Worm (Caenorhabditis elegans): ENCODE measurements around the gene ubc-15.

The ubc-15 gene

ce11 chrII:2948614-2949013 is 35.2 kb upstream of the ubc-15 start:
- TF ChIP-seq isw-1 (GFP tag; IDR thresholded peaks at IDR 0.05): no peak
- TF ChIP-seq efl-3 (GFP tag; optimal IDR thresholded peaks at IDR 0.05): no peak
- no peak for TF ChIP-seq efl-1 (optimal IDR thresholded peaks at IDR 0.05)
- TF ChIP-seq efl-1 (GFP tag; optimal IDR thresholded peaks at IDR 0.05 in 1 of 2): no peak
- no peak for TF ChIP-seq rnt-1 (tag; optimal IDR thresholded peaks at IDR 0.05)
- TF ChIP-seq nhr-76 (tag; optimal IDR thresholded peaks at IDR 0.05): no peak
- no peak for TF ChIP-seq unc-62 (GFP tag; optimal IDR thresholded peaks at IDR 0.05)
- TF ChIP-seq lsy-2 (tag; optimal IDR thresholded peaks at IDR 0.05): no peak
- no peak for TF ChIP-seq nhr-12 (tag; optimal IDR thresholded peaks at IDR 0.05)
- no peak for TF ChIP-seq nhr-11 (tag; optimal IDR thresholded peaks at IDR 0.05)
- no peak for TF ChIP-seq hpl-2 (GFP tag; optimal IDR thresholded peaks at IDR 0.05)
- TF ChIP-seq ztf-11 (tag; optimal IDR thresholded peaks at IDR 0.05): no peak
- TF ChIP-seq snu-23 (GFP tag; optimal IDR thresholded peaks at IDR 0.05): no peak
- no peak for TF ChIP-seq mab-9 (GFP tag; IDR thresholded peaks at IDR 0.05)
- TF ChIP-seq C16A3.4 (tag; optimal IDR thresholded peaks at IDR 0.05): no peak
- no peak for TF ChIP-seq ets-5 (GFP tag; IDR thresholded peaks at IDR 0.05)
- no peak for TF ChIP-seq fkh-8 (tag; optimal IDR thresholded peaks at IDR 0.05)
- TF ChIP-seq nhr-84 (tag; optimal IDR thresholded peaks at IDR 0.05): no peak

ce11 chrII:2946438-2946837 is 33.0 kb upstream of the ubc-15 start, which contains the start of gene srw-79:
TSS of gene srw-79 (plus strand) at chrII:2946738.
- TF ChIP-seq ceh-88 (GFP tag; IDR thresholded peaks at IDR 0.05) (no peak), lin-15B (tag; optimal IDR thresholded peaks at IDR 0.05) (no peak), egl-13 (tag; optimal IDR thresholded peaks at IDR 0.05) (no peak), rnt-1 (tag; optimal IDR thresholded peaks at IDR 0.05) (no peak), dpl-1 (GFP tag; optimal IDR thresholded peaks at IDR 0.05) (no peak), tbx-2 (tag; optimal IDR thresholded peaks at IDR 0.05) (no peak), hlh-17 (GFP tag; optimal IDR thresholded peaks at IDR 0.05; ENCODE audit: borderline replicate concordance) (no peak), lin-13 (GFP tag; optimal IDR thresholded peaks at IDR 0.05) (no peak), C04F5.9 (tag; optimal IDR thresholded peaks at IDR 0.05) (no peak), ceh-8 (GFP tag; optimal IDR thresholded peaks at IDR 0.05) (no peak), lin-35 (GFP tag; optimal IDR thresholded peaks at IDR 0.05) (no peak), efl-3 (GFP tag; optimal IDR thresholded peaks at IDR 0.05) (no peak), lin-39 (tag; optimal IDR thresholded peaks at IDR 0.05) (no peak), nhr-28 (tag; optimal IDR thresholded peaks at IDR 0.05) (no peak), blmp-1 (tag; optimal IDR thresholded peaks at IDR 0.05) (no peak), mef-2 (tag; optimal IDR thresholded peaks at IDR 0.05) (no peak)

ce11 chrII:2943966-2944365 is 30.6 kb upstream of the ubc-15 start, which contains the start of the genes irld-50 and irld-49:
TSS of gene irld-50 (minus strand) at chrII:2944066.
TSS of gene irld-49 (plus strand) at chrII:2944176.
- no peak for TF ChIP-seq nhr-90 (tag; optimal IDR thresholded peaks at IDR 0.05; ENCODE audit: poor library complexity)
- no peak for TF ChIP-seq ets-5 (GFP tag; IDR thresholded peaks at IDR 0.05)
- TF ChIP-seq Y116A8C.19 (tag; optimal IDR thresholded peaks at IDR 0.05; ENCODE audit: borderline replicate concordance): no peak
- TF ChIP-seq mef-2 (tag; optimal IDR thresholded peaks at IDR 0.05): no peak
- TF ChIP-seq lin-14 (GFP tag; optimal IDR thresholded peaks at IDR 0.05): no peak
- TF ChIP-seq ceh-8 (GFP tag; optimal IDR thresholded peaks at IDR 0.05): no peak
- no peak for TF ChIP-seq sox-4 (tag; optimal IDR thresholded peaks at IDR 0.05)
- TF ChIP-seq mab-9 (GFP tag; IDR thresholded peaks at IDR 0.05): no peak
- no peak for TF ChIP-seq lin-15B (tag; optimal IDR thresholded peaks at IDR 0.05)
- TF ChIP-seq ceh-82 (tag; optimal IDR thresholded peaks at IDR 0.05): no peak
- TF ChIP-seq hlh-4 (tag; optimal IDR thresholded peaks at IDR 0.05): no peak
- TF ChIP-seq vab-15 (tag; optimal IDR thresholded peaks at IDR 0.05): no peak
- TF ChIP-seq hpl-2 (GFP tag; optimal IDR thresholded peaks at IDR 0.05): no peak
- no peak for TF ChIP-seq nhr-11 (tag; optimal IDR thresholded peaks at IDR 0.05)
- no peak for TF ChIP-seq ceh-63 (GFP tag; optimal IDR thresholded peaks at IDR 0.05)

All from whole organism, L1 larva.